Fruit fly (Drosophila melanogaster) whole organism, adult: ENCODE results near the gene Kr-h2.
A peak's percentile ranks its signal among the peaks of the same experiment; 100 is the strongest.

Source experiments
- CG11617 ChIP-seq: fragments of 200-800 bp; sonication (Bioruptor generic); optimal IDR thresholded peaks from 2 replicates; lab custom pipeline; 2017; ENCODE audit warnings: mild to moderate bottlenecking, missing biosample characterization, missing genetic modification reagents, missing genetic modification characterization
- CG12768 ChIP-seq: fragments of 200-800 bp; sonication (Bioruptor generic); optimal IDR thresholded peaks from 2 replicates; lab custom pipeline; 2017; ENCODE audit warnings: missing biosample characterization, missing genetic modification characterization, mild to moderate bottlenecking, moderate library complexity, missing genetic modification reagents
- CG14711 ChIP-seq: fragments of 200-800 bp; sonication (Bioruptor generic); optimal IDR thresholded peaks from 2 replicates; lab custom pipeline; 2018; ENCODE audit warnings: missing biosample characterization, mild to moderate bottlenecking, missing genetic modification characterization, moderate library complexity
- CG1620 ChIP-seq: fragments of 200-800 bp; sonication (Bioruptor generic); optimal IDR thresholded peaks from 2 replicates; lab custom pipeline; 2016; ENCODE audit warnings: missing biosample characterization, missing genetic modification characterization
- CG33017 ChIP-seq: fragments of 200-800 bp; sonication (Bioruptor generic); optimal IDR thresholded peaks from 2 replicates; lab custom pipeline; 2018; ENCODE audit warnings: missing biosample characterization, mild to moderate bottlenecking, missing genetic modification characterization, moderate library complexity
- CG5204 ChIP-seq: fragments of 200-800 bp; sonication (Bioruptor generic); optimal IDR thresholded peaks from 2 replicates; lab custom pipeline; 2016; ENCODE audit warnings: missing biosample characterization, missing genetic modification characterization
- CG7045 ChIP-seq: fragments of 200-800 bp; sonication (Bioruptor generic); optimal IDR thresholded peaks from 2 replicates; lab custom pipeline; 2017; ENCODE audit warnings: missing biosample characterization, mild to moderate bottlenecking, missing genetic modification characterization
- CG7101 ChIP-seq: fragments of 200-800 bp; sonication (Bioruptor generic); optimal IDR thresholded peaks from 2 replicates; lab custom pipeline; 2018; ENCODE audit warnings: missing biosample characterization, mild to moderate bottlenecking, missing genetic modification characterization, moderate library complexity
- Clk ChIP-seq: fragments of 200-800 bp; sonication (Bioruptor generic); optimal IDR thresholded peaks from 2 replicates; lab custom pipeline; 2017; ENCODE audit warnings: missing biosample characterization, missing genetic modification characterization
- Crg-1 ChIP-seq: fragments of 200-800 bp; sonication (Bioruptor generic); optimal IDR thresholded peaks from 2 replicates; lab custom pipeline; 2016; ENCODE audit warnings: missing biosample characterization, missing genetic modification characterization
- Hr96 ChIP-seq: fragments of 200-800 bp; sonication (Bioruptor generic); optimal IDR thresholded peaks from 2 replicates; lab custom pipeline; 2016; ENCODE audit warnings: missing biosample characterization, missing genetic modification characterization
- Mnt ChIP-seq: fragments of 200-800 bp; sonication (Bioruptor generic); optimal IDR thresholded peaks from 2 replicates; lab custom pipeline; 2016; ENCODE audit warnings: missing biosample characterization, mild to moderate bottlenecking, missing genetic modification characterization
- bab1 ChIP-seq: fragments of 200-800 bp; sonication (Bioruptor generic); optimal IDR thresholded peaks from 3 replicates; lab custom pipeline; 2019; ENCODE audit warnings: missing biosample characterization, mild to moderate bottlenecking, missing genetic modification characterization, moderate library complexity
- cic ChIP-seq: fragments of 200-800 bp; sonication (Bioruptor generic); optimal IDR thresholded peaks from 2 replicates; lab custom pipeline; 2017; ENCODE audit warnings: missing biosample characterization, mild to moderate bottlenecking, missing genetic modification characterization, moderate library complexity
- cnc ChIP-seq, 2 experiments: fragments of >200 bp; optimal IDR thresholded peaks; 2 replicates each; lab custom pipeline; 2017
- kay ChIP-seq: fragments of 200-800 bp; sonication (Bioruptor generic); peaks from one replicate; lab custom pipeline; 2016; ENCODE audit warnings: missing biosample characterization, missing genetic modification characterization, borderline replicate concordance
- ovo ChIP-seq: fragments of 200-800 bp; sonication (Bioruptor generic); optimal IDR thresholded peaks from 2 replicates; lab custom pipeline; 2016; ENCODE audit warnings: missing biosample characterization, missing genetic modification characterization
- pad ChIP-seq: fragments of 200-800 bp; sonication (Bioruptor generic); optimal IDR thresholded peaks from 3 replicates; lab custom pipeline; 2017; ENCODE audit warnings: missing biosample characterization, missing genetic modification characterization, mild to moderate bottlenecking, moderate library complexity, missing genetic modification reagents
- tj ChIP-seq: fragments of 200-800 bp; sonication (Bioruptor generic); optimal IDR thresholded peaks from 3 replicates; lab custom pipeline; 2017; ENCODE audit warnings: missing biosample characterization, mild to moderate bottlenecking, missing genetic modification characterization, moderate library complexity
- toe ChIP-seq: fragments of 200-800 bp; sonication (Bioruptor generic); optimal IDR thresholded peaks from 2 replicates; lab custom pipeline; 2016; ENCODE audit warnings: missing biosample characterization, missing genetic modification characterization

The Kr-h2 gene

dm6 chr2L:6035155-6035554 is 35.6 kb upstream of the Kr-h2 start:
- no peak for TF ChIP-seq CG7045 (GFP tag; lab: Kevin White, UChicago)
- no peak for TF ChIP-seq Hr96 (GFP tag; lab: Kevin White, UChicago)

DNA sequence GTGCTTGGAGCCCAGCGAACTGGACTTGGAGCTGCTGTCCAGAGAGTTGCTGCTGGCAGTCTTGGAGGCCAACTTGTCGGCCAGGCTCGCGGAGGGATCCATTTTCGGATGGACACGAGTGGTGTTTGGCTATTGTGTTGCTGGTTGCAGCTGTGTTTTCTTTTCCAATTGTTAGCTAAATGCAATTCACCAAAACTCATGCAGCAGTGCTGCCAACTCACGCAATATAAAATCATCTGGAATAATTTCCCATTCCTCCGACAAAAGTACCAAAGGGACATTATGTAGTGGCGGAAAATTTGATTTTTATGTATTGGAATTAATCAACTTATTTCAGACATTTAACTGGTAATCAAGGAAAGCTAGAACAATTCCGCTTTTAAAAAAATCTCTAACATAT is 34.1 kb upstream of the Kr-h2 start, which contains the start of gene mtm:
mtm (minus strand) TSS at position 306 of the 400 bp plus-strand sequence.
- TF ChIP-seq cnc (optimal IDR thresholded peaks at IDR 0.05; lab: Kevin White, UChicago) (no peak), CG1620 (GFP tag; lab: Kevin White, UChicago) (no peak), tj (peak; percentile 39), pad (GFP tag; lab: Kevin White, UChicago) (no peak), toe (no peak), Hr96 (GFP tag; lab: Kevin White, UChicago) (no peak), bab1 (GFP tag; lab: Kevin White, UChicago) (peak; percentile 56)

DNA sequence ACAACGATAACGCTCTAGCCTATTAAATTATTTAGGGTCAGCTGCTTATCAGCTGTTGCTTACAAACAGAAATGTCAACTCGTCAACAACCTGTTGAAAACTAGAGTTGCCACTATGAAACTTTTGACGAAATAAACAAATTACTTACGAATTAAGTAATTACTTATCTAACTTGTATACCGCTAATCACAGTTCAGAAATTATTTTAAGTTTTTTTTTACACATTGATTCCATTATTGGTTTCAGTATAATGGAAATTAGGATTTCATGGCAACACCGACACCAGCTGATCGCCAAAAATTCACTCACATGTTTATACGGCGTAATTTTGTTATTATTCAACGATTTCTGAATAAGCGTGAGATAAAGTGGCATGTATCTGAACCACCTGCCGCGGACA is 33.0 kb upstream of the Kr-h2 start, which contains the start of the genes CG9117 and CG31643:
CG9117 (minus strand) TSS at position 73 of the 400 bp plus-strand sequence.
CG31643 (plus strand) TSS at position 288 of the 400 bp plus-strand sequence.
- TF ChIP-seq CG7101 (tag; lab: Kevin White, UChicago) (peak; percentile 79), cic (GFP tag; lab: Kevin White, UChicago) (peak; percentile 36), toe (no peak), Hr96 (GFP tag; lab: Kevin White, UChicago) (peak; percentile 47), CG12768 (GFP tag; lab: Kevin White, UChicago) (peak; percentile 66), Crg-1 (GFP tag; lab: Kevin White, UChicago) (peak; percentile 66), CG1620 (GFP tag; lab: Kevin White, UChicago) (no peak), Mnt (GFP tag; lab: Kevin White, UChicago) (peak; percentile 78), cnc (optimal IDR thresholded peaks at IDR 0.05; lab: Kevin White, UChicago) (peak in 1 of 2 experiments; percentile 17), CG33017 (tag; lab: Kevin White, UChicago) (peak; percentile 62), pad (GFP tag; lab: Kevin White, UChicago) (peak; percentile 35), CG11617 (GFP tag; lab: Kevin White, UChicago) (peak; percentile 81), Clk (GFP tag; lab: Kevin White, UChicago) (no peak), kay (no peak), CG7045 (GFP tag; lab: Kevin White, UChicago) (peak; percentile 40), tj (peak; percentile 73), bab1 (GFP tag; lab: Kevin White, UChicago) (peak; percentile 90), ovo (GFP tag; lab: Kevin White, UChicago) (peak; percentile 14), CG5204 (peak; percentile 49), CG14711 (tag; lab: Kevin White, UChicago) (peak; percentile 100)

DNA sequence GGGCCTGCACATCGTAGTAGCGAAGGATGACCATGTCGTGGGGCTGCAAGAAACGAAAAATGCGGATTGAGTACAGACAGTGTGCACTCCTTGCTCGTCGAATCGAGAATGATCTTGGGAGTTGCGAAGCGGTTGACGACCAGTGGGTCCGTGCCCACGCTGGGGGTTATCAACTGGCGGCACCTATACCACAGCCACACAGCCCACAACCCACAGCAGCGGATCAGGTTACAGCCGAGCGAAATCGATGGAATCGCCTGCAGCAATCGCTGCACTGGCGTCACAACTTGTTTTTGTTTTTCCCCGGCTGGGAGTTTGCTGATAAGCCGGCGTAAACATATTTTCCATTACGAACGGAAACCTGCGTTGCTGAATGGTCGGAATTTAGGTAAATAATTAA is 25.3 kb upstream of the Kr-h2 start:
- TF ChIP-seq Clk (GFP tag; lab: Kevin White, UChicago) (no peak), CG33017 (tag; lab: Kevin White, UChicago) (no peak), Hr96 (GFP tag; lab: Kevin White, UChicago) (no peak)

- peak; percentile 69 for TF ChIP-seq cic (GFP tag; lab: Kevin White, UChicago)
- TF ChIP-seq Clk (GFP tag; lab: Kevin White, UChicago), result peak; percentile 12
- TF ChIP-seq toe, result no peak
- no peak for TF ChIP-seq cnc (optimal IDR thresholded peaks at IDR 0.05; lab: Kevin White, UChicago)
- TF ChIP-seq CG33017 (tag; lab: Kevin White, UChicago), result peak; percentile 76
- TF ChIP-seq pad (GFP tag; lab: Kevin White, UChicago), result peak; percentile 100
- TF ChIP-seq CG7045 (GFP tag; lab: Kevin White, UChicago), result peak; percentile 38
- peak; percentile 62 for TF ChIP-seq bab1 (GFP tag; lab: Kevin White, UChicago)
- TF ChIP-seq Crg-1 (GFP tag; lab: Kevin White, UChicago), result peak; percentile 89
- TF ChIP-seq ovo (GFP tag; lab: Kevin White, UChicago), result no peak
- peak; percentile 75 for TF ChIP-seq CG14711 (tag; lab: Kevin White, UChicago)
- TF ChIP-seq Mnt (GFP tag; lab: Kevin White, UChicago), result peak; percentile 85
- peak; percentile 97 for TF ChIP-seq tj
- no peak for TF ChIP-seq CG5204
- peak; percentile 85 for TF ChIP-seq CG7101 (tag; lab: Kevin White, UChicago)
- TF ChIP-seq CG1620 (GFP tag; lab: Kevin White, UChicago), result peak; percentile 69
- no peak for TF ChIP-seq kay
- peak; percentile 72 for TF ChIP-seq Hr96 (GFP tag; lab: Kevin White, UChicago)
- TF ChIP-seq CG11617 (GFP tag; lab: Kevin White, UChicago), result peak; percentile 73
- peak; percentile 62 for TF ChIP-seq CG12768 (GFP tag; lab: Kevin White, UChicago)
Measured at dm6 chr2L:6045972-6046718, 24.6 kb upstream of the Kr-h2 start, which contains the start of gene Pfas. Gene Pfas (minus strand): TSS chr2L:6046050.

dm6 chr2L:6046865-6047264 is 23.9 kb upstream of the Kr-h2 start:
- TF ChIP-seq CG33017 (tag; lab: Kevin White, UChicago) (no peak), CG1620 (GFP tag; lab: Kevin White, UChicago) (no peak), Mnt (GFP tag; lab: Kevin White, UChicago) (no peak), tj (no peak), Hr96 (GFP tag; lab: Kevin White, UChicago) (no peak), Crg-1 (GFP tag; lab: Kevin White, UChicago) (no peak), Clk (GFP tag; lab: Kevin White, UChicago) (no peak), bab1 (GFP tag; lab: Kevin White, UChicago) (no peak)
